Fruit fly (Drosophila melanogaster) S2 (cell line): Measurements from ENCODE around the gene CenG1A.

Experiments
- CG8478 ChIP-seq: fragments of >200 bp; optimal IDR thresholded peaks from 2 replicates; lab custom pipeline; 2018
- CTCF ChIP-seq, 2 experiments: fragments of >200 bp; optimal IDR thresholded peaks; 2 replicates each; lab custom pipeline; 2018

DNA sequence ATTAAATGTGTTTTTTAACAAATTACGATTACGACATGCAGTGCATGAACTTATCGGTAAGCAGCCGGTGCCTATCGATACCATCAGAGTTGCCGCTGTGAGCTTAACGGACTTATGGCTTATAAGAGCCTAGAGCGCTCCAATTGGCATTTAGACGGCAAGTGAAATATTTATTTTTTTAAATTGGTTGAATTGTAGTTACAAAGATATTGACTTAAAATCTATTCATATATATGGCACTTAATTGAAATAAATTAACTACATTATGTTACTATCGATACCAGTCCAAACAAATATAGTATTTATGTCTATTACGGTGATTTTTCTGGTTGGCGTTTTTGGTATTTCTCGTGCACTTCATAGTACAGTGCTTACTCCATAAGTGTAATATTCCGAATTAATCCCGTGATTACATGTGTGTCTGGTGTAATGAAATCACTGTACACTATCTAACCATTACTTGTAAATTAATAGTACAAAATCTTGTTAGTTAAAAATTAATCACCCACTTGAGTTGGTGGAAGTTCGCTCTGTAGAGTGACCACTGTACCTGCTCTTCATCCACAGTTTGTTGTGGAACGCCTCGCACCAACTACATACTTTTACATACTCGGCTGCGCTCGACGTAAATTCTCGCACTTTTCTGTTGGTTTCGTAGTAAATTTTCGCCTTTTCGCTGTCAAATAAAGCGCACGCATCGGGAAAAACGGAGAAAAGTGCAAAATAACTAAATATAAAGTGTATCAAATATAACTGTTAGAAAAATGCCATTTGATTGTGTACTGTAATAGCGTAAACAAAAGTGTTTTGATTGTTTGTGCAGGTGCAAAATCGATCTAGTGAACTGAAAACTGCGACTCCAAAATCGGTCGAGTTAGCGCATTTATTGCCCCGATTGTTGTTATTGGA, at the start of gene CenG1A, which contains the start of gene mRpS23:
- TF ChIP-seq CG8478, result no peak
- no peak for TF ChIP-seq CTCF (optimal IDR thresholded peaks at IDR 0.05; lab: Kevin White, UChicago)
